Fruit fly (Drosophila melanogaster) S2 (cell line): ENCODE results near the gene CG34265.

Source experiments
- CG8478 ChIP-seq: fragments of >200 bp; optimal IDR thresholded peaks from 2 replicates; lab custom pipeline; 2018
- CTCF ChIP-seq, 2 experiments: fragments of >200 bp; optimal IDR thresholded peaks; 2 replicates each; lab custom pipeline; 2018

CG34265 gene

DNA sequence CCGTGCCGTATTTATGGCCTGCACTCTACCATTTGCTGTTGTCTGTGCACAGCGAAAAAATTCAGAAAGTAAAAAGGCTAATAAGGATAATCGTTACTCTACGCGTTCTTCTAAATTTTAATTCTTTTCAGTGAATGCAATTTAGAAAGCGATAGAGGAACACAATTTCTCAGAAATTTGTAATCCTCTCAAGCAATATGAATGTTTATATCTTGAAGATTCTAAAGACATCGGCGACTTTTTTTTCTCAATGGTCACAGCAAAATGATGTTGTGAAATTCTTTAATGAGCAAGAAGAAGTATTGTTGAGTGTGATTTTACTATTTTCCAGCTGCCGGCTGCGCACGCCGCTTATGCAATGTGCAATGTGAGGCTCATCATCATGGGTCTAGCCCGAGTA lies 15.4 kb upstream of the CG34265 start:
- no peak for TF ChIP-seq CG8478 (lab: Kevin White, UChicago)
- TF ChIP-seq CTCF (optimal IDR thresholded peaks at IDR 0.05; lab: Kevin White, UChicago) = no peak

DNA sequence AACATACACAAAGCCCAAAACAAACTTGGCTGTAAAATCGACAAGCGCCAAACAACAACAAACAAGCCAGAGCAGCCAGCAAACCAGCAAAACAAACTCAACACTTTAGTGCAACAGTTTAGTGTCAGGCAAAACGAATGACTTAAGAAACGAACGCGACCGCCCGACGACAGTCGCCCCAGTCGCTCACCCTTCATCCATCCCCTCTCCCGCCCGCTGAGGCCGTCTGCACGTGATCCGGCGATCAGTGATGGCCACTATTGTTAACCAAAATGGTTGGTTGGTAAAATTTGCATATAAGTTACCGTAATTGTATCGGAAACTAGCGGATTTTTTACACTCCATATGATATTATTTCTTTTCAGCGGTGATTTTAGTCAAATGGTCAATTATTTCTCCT lies 14.6 kb upstream of the CG34265 start:
- TF ChIP-seq CTCF (optimal IDR thresholded peaks at IDR 0.05; lab: Kevin White, UChicago) (no peak), CG8478 (lab: Kevin White, UChicago) (no peak)

DNA sequence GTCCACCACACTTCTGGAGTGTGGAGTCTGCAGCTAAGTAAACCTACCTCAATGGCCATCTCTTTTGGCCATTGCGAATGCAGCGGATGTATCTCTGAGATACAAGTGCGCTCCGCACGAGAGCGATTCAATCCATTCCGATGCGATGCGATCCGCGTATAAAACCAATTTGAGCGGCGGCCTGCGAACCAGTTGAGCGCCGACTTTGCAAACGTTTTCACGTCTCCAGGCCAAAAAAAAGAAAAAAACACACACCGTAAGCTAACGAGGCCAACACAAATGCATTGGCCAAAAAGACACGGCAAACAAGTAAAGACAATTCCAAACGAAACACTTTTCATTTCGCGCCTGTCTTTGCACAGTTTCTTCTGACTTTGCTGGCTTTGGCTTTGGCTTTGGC lies 10.6 kb upstream of the CG34265 start, which contains the start of gene ckd:
Gene ckd (plus strand): TSS at position 189 of the 400 bp plus-strand sequence.
- TF ChIP-seq CTCF (optimal IDR thresholded peaks at IDR 0.05; lab: Kevin White, UChicago) (no peak), CG8478 (lab: Kevin White, UChicago) (no peak)

DNA sequence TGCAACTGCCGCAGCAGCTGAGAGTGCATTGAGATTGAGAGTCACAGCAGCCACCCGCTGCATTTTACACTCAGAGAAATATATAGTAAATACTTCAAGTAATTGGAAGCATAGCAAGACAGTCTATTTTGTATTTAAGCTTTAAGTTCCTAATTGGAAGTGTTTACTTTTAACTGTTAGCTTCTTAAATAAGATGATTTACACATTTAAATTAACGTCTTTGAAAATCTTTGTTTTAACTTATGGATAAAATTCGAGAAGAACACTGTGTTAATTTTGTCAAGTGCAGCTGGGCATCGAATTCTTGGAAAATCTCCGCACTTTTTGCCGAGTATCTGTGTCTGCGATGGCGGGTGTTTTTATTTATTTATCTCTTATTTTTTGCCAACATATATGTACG lies 8.6 kb upstream of the CG34265 start:
- TF ChIP-seq CG8478 (lab: Kevin White, UChicago) (no peak), CTCF (optimal IDR thresholded peaks at IDR 0.05; lab: Kevin White, UChicago) (no peak)

DNA sequence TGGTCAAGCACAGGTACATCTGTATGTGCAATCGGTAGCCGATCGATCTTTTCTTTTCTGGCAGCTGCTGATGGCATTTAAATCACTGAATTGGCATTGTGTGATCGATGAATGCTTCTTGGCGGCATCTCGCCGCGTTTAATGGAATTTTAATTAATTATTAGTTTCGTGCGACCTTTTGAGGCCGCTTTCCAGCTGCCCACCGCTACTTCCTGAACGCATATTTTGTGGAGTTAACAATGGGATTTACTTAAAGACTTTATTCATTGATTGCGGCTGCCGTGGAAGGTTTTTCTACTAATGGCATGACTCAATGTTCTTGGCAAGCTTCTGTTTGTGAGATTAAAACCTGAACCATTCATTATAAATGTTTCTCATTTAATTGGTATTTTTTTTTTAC lies 6.6 kb upstream of the CG34265 start:
- TF ChIP-seq CG8478 (lab: Kevin White, UChicago) (no peak), CTCF (optimal IDR thresholded peaks at IDR 0.05; lab: Kevin White, UChicago) (no peak)

DNA sequence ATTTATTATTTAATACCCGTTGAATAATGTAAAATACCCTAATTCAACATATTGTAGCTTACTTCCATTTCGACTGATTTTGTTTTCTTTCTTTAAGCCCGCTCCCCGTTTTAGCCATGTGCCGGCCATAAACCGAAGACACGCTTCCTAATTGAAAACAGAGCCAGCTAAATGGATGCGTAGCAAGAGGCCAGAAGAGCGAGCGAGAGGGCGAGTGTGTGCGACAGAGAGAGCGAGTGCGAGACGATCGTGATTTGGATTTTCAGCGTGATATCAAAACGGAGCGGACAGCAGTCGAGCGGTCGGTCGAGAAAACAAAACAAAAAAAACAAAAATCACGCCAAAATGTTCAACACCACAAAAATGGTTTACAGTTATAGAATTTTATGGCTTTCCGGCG lies 2.0 kb upstream of the CG34265 start:
- TF ChIP-seq CTCF (optimal IDR thresholded peaks at IDR 0.05; lab: Kevin White, UChicago) (no peak), CG8478 (lab: Kevin White, UChicago) (no peak)

DNA sequence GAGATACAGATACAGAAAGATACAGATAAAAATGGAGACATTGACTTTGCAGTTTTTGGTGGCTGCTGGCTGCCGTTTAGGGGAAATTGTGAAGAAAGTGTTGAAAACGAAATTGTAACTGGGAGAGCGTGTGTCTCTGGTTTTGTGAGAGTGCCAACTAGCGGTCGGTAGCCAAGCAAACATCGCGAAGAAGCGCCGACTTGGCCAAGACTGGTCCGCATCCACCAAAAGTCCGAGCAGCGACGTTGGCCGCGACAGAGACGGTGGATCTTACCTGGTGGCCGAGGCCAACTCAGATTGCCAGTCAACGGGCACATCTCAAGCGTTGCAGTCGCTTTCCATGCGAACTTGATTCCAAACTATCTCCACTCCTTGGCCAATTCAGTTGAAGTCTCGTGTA lies 2.5 kb downstream of the CG34265 start, which contains the start of gene CG14960:
Gene CG14960 (plus strand): TSS at position 301 of the 400 bp plus-strand sequence.
- no peak for TF ChIP-seq CTCF (optimal IDR thresholded peaks at IDR 0.05; lab: Kevin White, UChicago)

DNA sequence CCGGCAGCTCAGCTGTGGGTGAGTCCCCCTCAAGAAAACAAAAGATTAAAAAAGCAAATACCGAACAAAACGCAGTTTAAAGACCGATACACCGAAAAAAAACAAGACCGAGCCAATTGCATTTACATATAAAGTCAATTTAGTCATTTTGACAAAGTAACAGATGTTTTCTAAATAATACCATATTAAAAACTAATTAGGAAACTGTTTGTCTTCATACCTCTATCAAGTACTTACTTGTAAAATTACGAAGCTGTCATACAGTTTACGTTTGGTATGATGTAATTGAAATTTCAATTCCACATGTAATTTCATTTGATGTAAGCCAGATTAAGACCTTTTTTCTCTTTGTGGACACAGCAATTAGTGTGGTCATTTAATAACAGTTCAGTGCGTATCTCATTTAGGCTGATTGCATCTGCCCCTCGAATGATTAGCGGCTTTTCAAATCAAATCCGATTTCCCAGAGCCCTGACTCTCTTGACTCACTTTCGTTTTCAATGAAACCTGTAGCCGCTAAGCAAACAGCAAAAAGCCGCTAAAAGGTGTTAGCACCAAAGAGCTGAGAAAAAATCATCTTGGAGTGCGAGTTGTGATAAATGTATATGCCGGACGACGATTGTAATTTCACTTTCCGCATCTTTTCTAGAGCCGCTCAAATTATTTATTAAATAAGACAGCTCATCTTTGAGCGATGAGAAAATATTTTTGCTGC lies 6.4 kb downstream of the CG34265 start:
- TF ChIP-seq CG8478 (lab: Kevin White, UChicago) (no peak), CTCF (optimal IDR thresholded peaks at IDR 0.05; lab: Kevin White, UChicago) (no peak)

DNA sequence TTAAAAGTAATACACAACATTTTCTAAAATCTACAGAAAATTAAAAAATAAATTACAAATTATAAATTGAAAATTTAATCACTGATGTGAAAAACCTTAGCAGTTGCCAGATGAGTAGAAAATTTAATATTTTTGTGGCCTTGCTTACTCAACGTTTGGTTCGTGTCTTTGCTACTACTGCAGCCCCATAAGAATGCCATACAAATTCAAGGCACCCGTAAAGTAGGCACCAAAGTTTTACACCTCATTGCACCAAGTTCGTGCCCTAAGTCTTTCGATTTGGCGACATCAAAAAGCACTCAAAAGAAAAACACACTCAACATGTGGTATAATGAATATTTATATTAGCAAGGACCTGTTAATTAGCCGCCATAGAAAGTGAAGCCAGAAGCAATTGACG lies 8.7 kb downstream of the CG34265 start:
- TF ChIP-seq CG8478 (lab: Kevin White, UChicago) (no peak), CTCF (optimal IDR thresholded peaks at IDR 0.05; lab: Kevin White, UChicago) (peak; percentile 46 to 66)

DNA sequence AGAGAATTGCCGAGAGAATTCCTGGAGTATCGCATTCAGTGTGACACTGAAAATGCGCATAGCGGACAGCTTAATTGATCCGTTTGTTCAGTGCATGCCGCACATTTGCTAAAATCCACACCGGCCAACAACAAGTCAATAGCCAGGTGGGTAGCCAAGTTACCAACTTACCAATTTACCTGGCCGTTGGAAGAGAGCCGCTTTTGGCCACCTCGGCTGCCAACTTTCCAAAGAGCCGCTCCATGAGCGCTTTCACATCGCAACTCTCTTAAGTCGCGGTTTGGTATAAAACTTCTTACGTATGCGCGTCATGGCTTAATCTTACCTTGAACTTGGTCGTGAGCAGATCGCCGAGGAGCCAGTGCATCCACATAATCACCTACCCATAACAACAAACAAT lies 11.7 kb downstream of the CG34265 start, which contains the start of gene CG12017:
Gene CG12017 (plus strand): TSS at position 310 of the 400 bp plus-strand sequence.
- no peak for TF ChIP-seq CG8478 (lab: Kevin White, UChicago)
- TF ChIP-seq CTCF (optimal IDR thresholded peaks at IDR 0.05; lab: Kevin White, UChicago) = no peak

DNA sequence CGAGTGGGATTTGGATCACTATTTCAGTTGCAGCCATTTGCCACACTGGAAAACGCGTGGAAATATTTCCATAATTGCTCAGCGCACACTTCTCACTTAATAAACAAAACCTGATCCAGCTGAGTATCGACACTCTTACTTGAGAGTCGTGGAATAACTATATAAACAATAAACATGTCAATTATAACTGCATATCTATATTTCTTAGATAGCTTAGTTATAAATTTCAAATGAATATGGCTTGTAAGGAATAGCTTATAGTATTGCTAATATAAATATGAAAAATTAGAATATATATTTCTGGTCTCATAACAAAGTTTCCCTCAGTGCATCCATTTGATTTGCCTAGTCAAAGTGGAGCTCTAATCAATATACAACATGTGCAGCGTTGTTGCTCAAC lies 15.0 kb downstream of the CG34265 start:
- no peak for TF ChIP-seq CTCF (optimal IDR thresholded peaks at IDR 0.05; lab: Kevin White, UChicago)
- no peak for TF ChIP-seq CG8478 (lab: Kevin White, UChicago)

DNA sequence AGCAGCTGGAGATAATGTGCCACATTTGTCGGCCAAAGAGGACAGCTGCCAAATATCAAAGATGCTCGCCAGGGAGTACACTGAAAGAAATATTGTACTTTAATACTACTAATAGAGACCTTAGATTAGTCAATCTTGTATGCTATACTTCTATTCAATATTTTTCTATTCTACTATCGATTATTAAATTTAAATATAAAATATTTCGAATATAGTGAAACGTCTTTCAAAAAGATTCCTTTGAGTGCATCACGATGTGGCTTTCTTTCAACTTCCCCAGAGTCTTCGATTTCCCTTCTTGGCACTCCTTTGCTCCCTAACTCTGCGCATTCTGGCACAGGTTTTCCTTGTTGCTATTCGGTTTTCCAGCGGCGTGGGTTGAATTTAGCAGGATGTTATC lies 16.6 kb downstream of the CG34265 start:
- TF ChIP-seq CTCF (optimal IDR thresholded peaks at IDR 0.05; lab: Kevin White, UChicago) = no peak
- no peak for TF ChIP-seq CG8478 (lab: Kevin White, UChicago)

DNA sequence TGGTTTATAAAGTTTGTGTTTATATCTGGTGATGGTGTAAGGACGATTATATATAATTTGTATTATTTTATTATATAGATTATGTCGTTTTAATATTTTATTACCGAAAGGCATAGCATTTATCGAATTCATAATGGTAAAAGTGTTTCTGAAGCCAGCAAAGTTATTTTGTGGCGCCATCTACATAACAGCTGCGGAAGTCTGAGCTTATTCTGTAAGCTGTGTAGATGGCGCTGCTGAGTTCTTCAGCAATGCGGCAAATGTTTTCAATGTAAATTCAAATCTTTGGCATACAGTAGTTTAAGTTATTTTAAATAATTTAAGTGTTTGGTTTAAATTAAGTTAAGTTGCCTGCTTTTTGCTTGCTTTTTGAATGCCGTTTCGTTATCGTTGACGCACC lies 20.2 kb downstream of the CG34265 start:
- no peak for TF ChIP-seq CG8478 (lab: Kevin White, UChicago)
- TF ChIP-seq CTCF (optimal IDR thresholded peaks at IDR 0.05; lab: Kevin White, UChicago) = peak; percentile 75 to 90

DNA sequence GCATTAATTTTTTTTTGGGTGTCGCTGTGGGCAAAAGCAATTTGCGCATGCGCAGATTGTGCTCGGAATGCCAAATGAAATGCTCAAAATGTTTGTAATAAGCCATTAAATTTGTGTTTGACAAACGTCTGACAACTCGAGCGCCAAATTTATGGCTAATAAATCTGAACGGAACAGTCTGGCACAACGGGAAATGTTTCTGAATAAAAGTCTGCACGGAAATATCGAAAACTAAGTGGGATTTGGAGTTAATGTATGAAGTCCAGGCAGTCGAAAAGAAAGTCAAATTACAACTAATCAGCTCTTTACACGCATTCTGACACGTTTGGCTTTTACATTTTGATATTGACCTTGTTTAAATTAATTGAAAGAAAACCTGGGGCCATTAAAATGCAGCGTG lies 22.9 kb downstream of the CG34265 start, which contains the start of gene CG12009:
Gene CG12009 (plus strand): TSS at position 301 of the 400 bp plus-strand sequence.
- TF ChIP-seq CTCF (optimal IDR thresholded peaks at IDR 0.05; lab: Kevin White, UChicago) = no peak
- TF ChIP-seq CG8478 (lab: Kevin White, UChicago) = no peak

DNA sequence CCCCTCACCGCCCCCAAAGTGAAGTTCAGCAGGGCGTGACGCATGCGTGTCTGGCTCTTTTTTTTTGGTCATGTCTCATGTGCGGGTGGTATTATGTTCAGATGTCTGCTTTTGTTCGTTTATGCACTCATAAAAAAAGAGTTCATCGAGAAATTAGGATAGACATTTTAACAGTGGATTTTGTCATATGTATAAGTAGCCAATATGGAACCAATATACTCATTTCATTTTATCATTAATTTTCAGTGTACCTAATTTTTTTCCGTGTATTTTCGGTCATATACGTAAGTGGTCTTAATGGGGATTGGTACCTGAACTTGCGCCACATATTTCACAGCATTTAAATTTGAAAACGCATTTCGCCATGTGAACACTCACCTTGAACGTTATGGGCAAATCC lies 32.1 kb downstream of the CG34265 start:
- no peak for TF ChIP-seq CG8478 (lab: Kevin White, UChicago)
- no peak for TF ChIP-seq CTCF (optimal IDR thresholded peaks at IDR 0.05; lab: Kevin White, UChicago)
